Fruit fly (Drosophila melanogaster): ENCODE measurements around the gene CG18178.

Gene CG18178

dm6 chr3L:9713828-9714536 is 5.0 kb downstream of the CG18178 start, which contains the start of gene vsg (continued):
- TF ChIP-seq Fer2 (tag; optimal IDR thresholded peaks at IDR 0.05) (peak; percentile 72), CG4820 (GFP tag; optimal IDR thresholded peaks at IDR 0.05) (peak; percentile 70), cad (GFP tag; optimal IDR thresholded peaks at IDR 0.05) (no peak), CG1832 (GFP tag; optimal IDR thresholded peaks at IDR 0.05) (no peak), Nf-YC (tag; optimal IDR thresholded peaks at IDR 0.05) (peak; percentile 85), CG8359 (GFP tag; optimal IDR thresholded peaks at IDR 0.05; ENCODE audit: borderline replicate concordance) (peak; percentile 3), CG7987 (GFP tag; optimal IDR thresholded peaks at IDR 0.05) (no peak), schlank (tag; optimal IDR thresholded peaks at IDR 0.05) (peak; percentile 19), CG14441 (GFP tag; IDR thresholded peaks at IDR 0.05) (peak; percentile 50), tx (GFP tag; optimal IDR thresholded peaks at IDR 0.05) (peak; percentile 6), br (optimal IDR thresholded peaks at IDR 0.05) (no peak), Gsc (GFP tag; IDR thresholded peaks at IDR 0.05) (no peak), Hmx (GFP tag; optimal IDR thresholded peaks at IDR 0.05) (no peak), Awh (GFP tag; IDR thresholded peaks at IDR 0.05) (0 out of 2 replicates have a peak, but pooled peaks have one; percentile 18), sqz (GFP tag; optimal IDR thresholded peaks at IDR 0.05) (no peak), sug (tag; optimal IDR thresholded peaks at IDR 0.05) (peak; percentile 91), Dp (GFP tag; optimal IDR thresholded peaks at IDR 0.05) (no peak), CoRest (tag; optimal IDR thresholded peaks at IDR 0.05) (peak; percentile 94), jing (GFP tag; optimal IDR thresholded peaks at IDR 0.05) (no peak), gro (GFP tag; optimal IDR thresholded peaks at IDR 0.05) (no peak), CG2712 (tag; optimal IDR thresholded peaks at IDR 0.05) (peak; percentile 91), CG10321 (GFP tag; IDR thresholded peaks at IDR 0.05) (no peak), CrebB (tag; optimal IDR thresholded peaks at IDR 0.05) (peak; percentile 6), gcm (GFP tag; optimal IDR thresholded peaks at IDR 0.05) (peak; percentile 48), CG17328 (GFP tag; IDR thresholded peaks at IDR 0.05) (peak; percentile 55), CG8478 (optimal IDR thresholded peaks at IDR 0.05) (no peak), bsh (GFP tag; optimal IDR thresholded peaks at IDR 0.05) (peak in 1 of 2 experiments; percentile 68), Kr (GFP tag; optimal IDR thresholded peaks at IDR 0.05) (no peak), gsb (GFP tag; IDR thresholded peaks at IDR 0.05) (peak; percentile 63), Optix (GFP tag; IDR thresholded peaks at IDR 0.05) (peak; percentile 42; the same call in 1 of the 3 replicates), dan (GFP tag; IDR thresholded peaks at IDR 0.05) (no peak), klu (GFP tag; IDR thresholded peaks at IDR 0.05) (peak; percentile 70), prd (optimal IDR thresholded peaks at IDR 0.05) (no peak), prd (GFP tag; IDR thresholded peaks at IDR 0.05) (peak; percentile 79), CG17361 (GFP tag; IDR thresholded peaks at IDR 0.05) (peak; percentile 97), TFAM (GFP tag; optimal IDR thresholded peaks at IDR 0.05) (no peak), emc (GFP tag; optimal IDR thresholded peaks at IDR 0.05) (peak; percentile 15), wek (GFP tag; optimal IDR thresholded peaks at IDR 0.05) (peak; percentile 90), Rx (GFP tag; IDR thresholded peaks at IDR 0.05) (no peak), Dref (GFP tag; IDR thresholded peaks at IDR 0.05) (peak; percentile 79), CG10959 (GFP tag; IDR thresholded peaks at IDR 0.05) (no peak), ranshi (GFP tag; IDR thresholded peaks at IDR 0.05) (no peak; the same call in none of the 2 replicates), Sox102F (GFP tag; optimal IDR thresholded peaks at IDR 0.05) (peak; percentile 82), unc-4 (GFP tag; IDR thresholded peaks at IDR 0.05; ENCODE audit: partially characterized antibody) (peak; percentile 75), Tbp (GFP tag; optimal IDR thresholded peaks at IDR 0.05) (no peak), nerfin-2 (GFP tag; IDR thresholded peaks at IDR 0.05; ENCODE audit: partially characterized antibody) (peak; percentile 78), p53 (GFP tag; optimal IDR thresholded peaks at IDR 0.05) (peak; percentile 14), kay (GFP tag; optimal IDR thresholded peaks at IDR 0.05) (peak; percentile 77), psq (GFP tag; optimal IDR thresholded peaks at IDR 0.05) (peak; percentile 37), CG14014 (GFP tag; IDR thresholded peaks at IDR 0.05) (peak; percentile 66; the same call in 1 of the 2 replicates), CG9437 (GFP tag; optimal IDR thresholded peaks at IDR 0.05) (peak; percentile 87)

Measured in whole organism, embryonic.